Fruit fly (Drosophila melanogaster): Measurements from ENCODE around the gene CG32219.

CG32219 gene

dm6 chr3L:19929719-19930334 lies 21.1 kb downstream of the CG32219 start (continued):
- TF ChIP-seq CG4328 (GFP tag; optimal IDR thresholded peaks at IDR 0.05) (no peak), lola (GFP tag; optimal IDR thresholded peaks at IDR 0.05) (no peak), vnd (GFP tag; IDR thresholded peaks at IDR 0.05; ENCODE audit: partially characterized antibody) (no peak), Asciz (GFP tag; optimal IDR thresholded peaks at IDR 0.05) (no peak), zf30C (GFP tag; optimal IDR thresholded peaks at IDR 0.05) (no peak), bbx (GFP tag; IDR thresholded peaks at IDR 0.05; ENCODE audit: partially characterized antibody) (no peak), CG8290 (GFP tag; optimal IDR thresholded peaks at IDR 0.05) (no peak), CG8290 (tag; optimal IDR thresholded peaks at IDR 0.05) (no peak), Nf-YC (tag; optimal IDR thresholded peaks at IDR 0.05) (no peak), CG4282 (GFP tag; optimal IDR thresholded peaks at IDR 0.05) (no peak), ssp (GFP tag; IDR thresholded peaks at IDR 0.05) (no peak), CG10431 (GFP tag; optimal IDR thresholded peaks at IDR 0.05) (peak; percentile 23), CG13775 (GFP tag; optimal IDR thresholded peaks at IDR 0.05) (no peak), CG18599 (GFP tag; optimal IDR thresholded peaks at IDR 0.05) (peak; percentile 12), B-H2 (GFP tag; optimal IDR thresholded peaks at IDR 0.05) (no peak), insv (GFP tag; optimal IDR thresholded peaks at IDR 0.05) (no peak), pzg (GFP tag; optimal IDR thresholded peaks at IDR 0.05) (no peak), nau (GFP tag; optimal IDR thresholded peaks at IDR 0.05) (no peak), caup (GFP tag; optimal IDR thresholded peaks at IDR 0.05; ENCODE audit: severe bottlenecking) (no peak), CG17568 (GFP tag; optimal IDR thresholded peaks at IDR 0.05) (no peak), CG7928 (GFP tag; optimal IDR thresholded peaks at IDR 0.05) (no peak), CG3838 (GFP tag; optimal IDR thresholded peaks at IDR 0.05) (no peak), CG6272 (GFP tag; IDR thresholded peaks at IDR 0.05) (no peak), sc (optimal IDR thresholded peaks at IDR 0.05) (no peak), sc (GFP tag; optimal IDR thresholded peaks at IDR 0.05) (no peak), CG17361 (GFP tag; IDR thresholded peaks at IDR 0.05) (0 out of 3 replicates have a peak, but pooled peaks have one; percentile 6), zfh2 (GFP tag; optimal IDR thresholded peaks at IDR 0.05) (no peak), CG12104 (GFP tag; optimal IDR thresholded peaks at IDR 0.05) (no peak), CG8388 (GFP tag; optimal IDR thresholded peaks at IDR 0.05) (no peak), Hr78 (GFP tag; optimal IDR thresholded peaks at IDR 0.05) (peak in 1 of 2 experiments; percentile 27), seq (GFP tag; IDR thresholded peaks at IDR 0.05) (no peak), CG14441 (GFP tag; IDR thresholded peaks at IDR 0.05) (peak; percentile 33; the same call in 1 of the 2 replicates), emc (GFP tag; optimal IDR thresholded peaks at IDR 0.05) (no peak), D19B (GFP tag; optimal IDR thresholded peaks at IDR 0.05) (no peak), lab (GFP tag; optimal IDR thresholded peaks at IDR 0.05) (peak; percentile 64), mld (GFP tag; IDR thresholded peaks at IDR 0.05; ENCODE audit: partially characterized antibody) (no peak), CG9215 (GFP tag; IDR thresholded peaks at IDR 0.05) (no peak), chinmo (GFP tag; IDR thresholded peaks at IDR 0.05; ENCODE audit: partially characterized antibody) (peak; percentile 81; the same call in 2 of the 4 replicates), crc (GFP tag; optimal IDR thresholded peaks at IDR 0.05) (no peak), H2.0 (GFP tag; IDR thresholded peaks at IDR 0.05) (no peak), CG3726 (GFP tag; IDR thresholded peaks at IDR 0.05) (no peak), TFAM (GFP tag; optimal IDR thresholded peaks at IDR 0.05) (no peak), sob (GFP tag; IDR thresholded peaks at IDR 0.05) (no peak), abd-A (tag; optimal IDR thresholded peaks at IDR 0.05) (no peak), CG1529 (GFP tag; optimal IDR thresholded peaks at IDR 0.05) (no peak), CG13123 (GFP tag; optimal IDR thresholded peaks at IDR 0.05) (no peak), ato (GFP tag; IDR thresholded peaks at IDR 0.05; ENCODE audit: partially characterized antibody) (no peak), CG16815 (GFP tag; optimal IDR thresholded peaks at IDR 0.05) (no peak), Hand (GFP tag; optimal IDR thresholded peaks at IDR 0.05) (no peak), crol (GFP tag; IDR thresholded peaks at IDR 0.05) (peak; percentile 88)

Measured in whole organism, embryonic.